Fruit fly (Drosophila melanogaster) whole organism, embryonic: ENCODE results near the gene mRpL55.

ENCODE experiments used
- Atf6 ChIP-seq: fragments of 200-800 bp; sonication (Bioruptor generic); IDR thresholded peaks from 2 replicates; pipeline ENCODE4 v1.3.6; 2022; ENCODE audit warnings: missing biosample characterization, missing genetic modification characterization
- Awh ChIP-seq: fragments of 200-800 bp; sonication (Bioruptor generic); IDR thresholded peaks from 2 replicates; pipeline ENCODE4, ENCODE4 v1.3.6; 2022; ENCODE audit warnings: missing biosample characterization, missing genetic modification characterization
- C15 ChIP-seq: fragments of 200-800 bp; sonication (Bioruptor generic); IDR thresholded peaks from 3 replicates; pipeline ENCODE4 v1.3.6; 2022; ENCODE audit warnings: missing biosample characterization, missing genetic modification characterization
- CG10366 ChIP-seq: fragments of 200-800 bp; sonication (Bioruptor generic); IDR thresholded peaks from 2 replicates; pipeline ENCODE4 v1.3.6; 2022; ENCODE audit warnings: missing biosample characterization, missing genetic modification characterization
- CG10543 ChIP-seq: fragments of 200-800 bp; sonication (Bioruptor generic); optimal IDR thresholded peaks from 3 replicates; lab custom pipeline; 2017; ENCODE audit warnings: missing biosample characterization, mild to moderate bottlenecking, missing genetic modification characterization, moderate library complexity
- CG11560 ChIP-seq: fragments of 200-800 bp; sonication (Bioruptor generic); IDR thresholded peaks from 3 replicates; pipeline ENCODE4 v1.3.6; 2022; ENCODE audit warnings: missing biosample characterization, missing genetic modification characterization
- CG11695 ChIP-seq: fragments of 200-800 bp; sonication (Bioruptor generic); IDR thresholded peaks from 3 replicates; pipeline ENCODE4 v1.3.6; 2022; ENCODE audit warnings: missing biosample characterization, missing genetic modification characterization
- CG12659 ChIP-seq: fragments of 200-800 bp; sonication (Bioruptor generic); optimal IDR thresholded peaks from 3 replicates; lab custom pipeline; 2017; ENCODE audit warnings: mild to moderate bottlenecking, missing biosample characterization, missing genetic modification reagents, missing genetic modification characterization
- CG12942 ChIP-seq: fragments of 200-800 bp; sonication (Bioruptor generic); optimal IDR thresholded peaks from 3 replicates; lab custom pipeline; 2016; ENCODE audit warnings: missing biosample characterization, missing genetic modification characterization
- CG13123 ChIP-seq: fragments of 200-800 bp; sonication (Bioruptor generic); optimal IDR thresholded peaks from 2 replicates; lab custom pipeline; 2016; ENCODE audit warnings: missing biosample characterization, missing genetic modification characterization
- CG13624 ChIP-seq: fragments of 200-800 bp; sonication (Bioruptor generic); optimal IDR thresholded peaks from 2 replicates; lab custom pipeline; 2016; ENCODE audit warnings: missing biosample characterization, missing genetic modification characterization
- CG15269 ChIP-seq: fragments of 200-800 bp; sonication (Bioruptor generic); optimal IDR thresholded peaks from 2 replicates; lab custom pipeline; 2018; ENCODE audit warnings: missing biosample characterization, mild to moderate bottlenecking, missing genetic modification characterization, moderate library complexity
- CG16815 ChIP-seq: fragments of 200-800 bp; sonication (Bioruptor generic); optimal IDR thresholded peaks from 3 replicates; lab custom pipeline; 2017; ENCODE audit warnings: missing biosample characterization, mild to moderate bottlenecking, missing genetic modification characterization
- CG17361 ChIP-seq: fragments of 200-800 bp; sonication (Bioruptor generic); IDR thresholded peaks from 3 replicates; pipeline ENCODE4 v1.3.6; 2022; ENCODE audit warnings: missing biosample characterization, missing genetic modification characterization
- CG17385 ChIP-seq: fragments of 200-800 bp; sonication (Bioruptor generic); optimal IDR thresholded peaks from 3 replicates; lab custom pipeline; 2018; ENCODE audit warnings: missing biosample characterization, mild to moderate bottlenecking, missing genetic modification characterization
- CG2712 ChIP-seq: fragments of 200-800 bp; optimal IDR thresholded peaks from 3 replicates; lab custom pipeline; 2019; ENCODE audit warnings: missing biosample characterization, mild to moderate bottlenecking, missing genetic modification characterization, moderate library complexity
- CG31388 ChIP-seq: fragments of 200-800 bp; sonication (Bioruptor generic); optimal IDR thresholded peaks from 2 replicates; lab custom pipeline; 2016; ENCODE audit warnings: missing biosample characterization, missing genetic modification characterization
- CG34224 ChIP-seq: fragments of 200-800 bp; sonication (Bioruptor generic); IDR thresholded peaks from 3 replicates; pipeline ENCODE4 v1.3.6; 2022; ENCODE audit warnings: missing biosample characterization, missing genetic modification characterization; ENCODE audit not compliant: partially characterized antibody
- CG3847 ChIP-seq: fragments of 200-800 bp; sonication (Bioruptor generic); IDR thresholded peaks from 2 replicates; pipeline ENCODE4 v1.3.6; 2022; ENCODE audit warnings: missing biosample characterization, missing genetic modification characterization
- CG7372 ChIP-seq: fragments of 200-800 bp; sonication (Bioruptor generic); IDR thresholded peaks from 2 replicates; pipeline ENCODE4 v1.3.6; 2022; ENCODE audit warnings: missing biosample characterization, missing genetic modification characterization
- Chrac-16 ChIP-seq: fragments of 200-800 bp; sonication (Bioruptor generic); optimal IDR thresholded peaks from 3 replicates; lab custom pipeline; 2016; ENCODE audit warnings: missing biosample characterization, missing genetic modification characterization
- Dref ChIP-seq: fragments of 200-800 bp; sonication (Bioruptor generic); IDR thresholded peaks from 2 replicates; pipeline ENCODE4 v1.3.6; 2022; ENCODE audit warnings: missing biosample characterization, missing genetic modification characterization
- E2f1 ChIP-seq: fragments of 200-800 bp; sonication (Bioruptor generic); IDR thresholded peaks from 2 replicates; pipeline ENCODE4 v1.3.6; 2022; ENCODE audit warnings: missing biosample characterization, missing genetic modification characterization
- Elba2 ChIP-seq: fragments of 200-800 bp; sonication (Bioruptor generic); optimal IDR thresholded peaks from 3 replicates; lab custom pipeline; 2016; ENCODE audit warnings: missing biosample characterization, missing genetic modification characterization
- HLH54F ChIP-seq: fragments of 200-800 bp; sonication (Bioruptor generic); optimal IDR thresholded peaks from 3 replicates; lab custom pipeline; 2016; ENCODE audit warnings: missing biosample characterization, missing genetic modification characterization
- NFAT ChIP-seq: fragments of 200-800 bp; sonication (Bioruptor generic); IDR thresholded peaks from 2 replicates; pipeline ENCODE4 v1.3.6; 2022; ENCODE audit warnings: missing biosample characterization, missing genetic modification characterization
- Pdp1 ChIP-seq, 2 experiments: fragments of 200-800 bp; sonication (Bioruptor generic); optimal IDR thresholded peaks; 3 replicates each; lab custom pipeline; 2016; ENCODE audit warnings: missing biosample characterization in 2 of 2, missing genetic modification characterization in 2 of 2, mild to moderate bottlenecking in 1 of 2, moderate library complexity in 1 of 2
- Sox102F ChIP-seq: fragments of 200-800 bp; sonication (Bioruptor generic); optimal IDR thresholded peaks from 2 replicates; lab custom pipeline; 2018; ENCODE audit warnings: missing biosample characterization, mild to moderate bottlenecking, missing genetic modification characterization, moderate library complexity
- Tbp ChIP-seq: fragments of >200 bp; optimal IDR thresholded peaks from 2 replicates; lab custom pipeline; 2018; ENCODE audit warnings: missing biosample characterization, missing genetic modification characterization
- aop ChIP-seq: fragments of 200-800 bp; sonication (Bioruptor generic); IDR thresholded peaks from 2 replicates; pipeline ENCODE4 v1.3.6; 2022; ENCODE audit warnings: missing biosample characterization, missing genetic modification characterization
- bowl ChIP-seq: fragments of 200-800 bp; sonication (Bioruptor generic); IDR thresholded peaks from 2 replicates; pipeline ENCODE4 v1.3.6; 2022; ENCODE audit warnings: missing biosample characterization, missing genetic modification characterization
- chn ChIP-seq: fragments of 200-800 bp; sonication (Bioruptor generic); optimal IDR thresholded peaks from 2 replicates; lab custom pipeline; 2016; ENCODE audit warnings: missing biosample characterization, missing genetic modification characterization
- exex ChIP-seq: fragments of 200-800 bp; sonication (Bioruptor generic); optimal IDR thresholded peaks from 4 replicates; lab custom pipeline; 2018; ENCODE audit warnings: missing biosample characterization, mild to moderate bottlenecking, missing genetic modification characterization, moderate library complexity
- fd96Cb ChIP-seq: fragments of 200-800 bp; sonication (Bioruptor generic); optimal IDR thresholded peaks from 2 replicates; lab custom pipeline; 2018; ENCODE audit warnings: missing biosample characterization, mild to moderate bottlenecking, missing genetic modification characterization, moderate library complexity
- gce ChIP-seq: fragments of 200-800 bp; sonication (Bioruptor generic); IDR thresholded peaks from 3 replicates; pipeline ENCODE4 v1.3.6; 2022; ENCODE audit warnings: missing biosample characterization, missing genetic modification characterization
- her ChIP-seq: fragments of 200-800 bp; sonication (Bioruptor generic); optimal IDR thresholded peaks from 2 replicates; lab custom pipeline; 2016; ENCODE audit warnings: missing biosample characterization, missing genetic modification characterization
- hkb ChIP-seq, 2 experiments: fragments of 200-800 bp in 1 of 2; fragments of >200 bp in 1 of 2; sonication (Bioruptor generic) in 1 of 2; IDR thresholded peaks in 1 of 2; optimal IDR thresholded peaks in 1 of 2; 2 replicates each; pipeline versions ENCODE4 v1.3.6 to Lab custom; 2017 to 2022; ENCODE audit warnings: missing biosample characterization in 1 of 2, missing genetic modification characterization in 1 of 2
- ind ChIP-seq: fragments of 200-800 bp; sonication (Bioruptor generic); optimal IDR thresholded peaks from 3 replicates; lab custom pipeline; 2016; ENCODE audit warnings: missing biosample characterization, missing genetic modification characterization
- ken ChIP-seq: fragments of 200-800 bp; sonication (Bioruptor generic); IDR thresholded peaks from 3 replicates; pipeline ENCODE4 v1.3.6; 2022; ENCODE audit warnings: missing biosample characterization, missing genetic modification characterization
- kni ChIP-seq: fragments of 200-800 bp; sonication (Bioruptor generic); optimal IDR thresholded peaks from 3 replicates; lab custom pipeline; 2017; ENCODE audit warnings: mild to moderate bottlenecking, missing biosample characterization, missing genetic modification reagents, missing genetic modification characterization
- onecut ChIP-seq: fragments of 200-800 bp; sonication (Bioruptor generic); IDR thresholded peaks from 2 replicates; pipeline ENCODE4 v1.3.6; 2022; ENCODE audit warnings: missing biosample characterization, missing genetic modification characterization
- org-1 ChIP-seq: fragments of 200-800 bp; sonication (Bioruptor generic); optimal IDR thresholded peaks from 2 replicates; lab custom pipeline; 2017; ENCODE audit warnings: missing biosample characterization, missing genetic modification characterization
- otp ChIP-seq: fragments of 200-800 bp; sonication (Bioruptor generic); IDR thresholded peaks from 3 replicates; pipeline ENCODE4, ENCODE4 v1.3.6; 2022; ENCODE audit warnings: missing biosample characterization, missing genetic modification characterization
- rib ChIP-seq: fragments of 200-800 bp; sonication (Bioruptor generic); IDR thresholded peaks from 2 replicates; pipeline ENCODE4 v1.3.6; 2022; ENCODE audit warnings: missing biosample characterization, missing genetic modification characterization
- sc ChIP-seq, 3 experiments: fragments of >200 bp in 2 of 3; fragments of 200-800 bp in 1 of 3; sonication (Bioruptor generic) in 1 of 3; optimal IDR thresholded peaks; 2 replicates in 2 of 3; 3 replicates in 1 of 3; lab custom pipeline; 2017; ENCODE audit warnings: mild to moderate bottlenecking in 1 of 3, missing biosample characterization in 1 of 3, missing genetic modification characterization in 1 of 3, missing genetic modification reagents in 1 of 3
- so ChIP-seq: fragments of 200-800 bp; sonication (Bioruptor generic); IDR thresholded peaks from 3 replicates; pipeline ENCODE4 v1.3.6; 2022; ENCODE audit warnings: missing biosample characterization, missing genetic modification characterization
- tio ChIP-seq: fragments of 200-800 bp; sonication (Bioruptor generic); optimal IDR thresholded peaks from 2 replicates; lab custom pipeline; 2017; ENCODE audit warnings: missing biosample characterization, missing genetic modification characterization, inconsistent platforms
- unpg ChIP-seq: fragments of 200-800 bp; sonication (Bioruptor generic); optimal IDR thresholded peaks from 3 replicates; lab custom pipeline; 2018; ENCODE audit warnings: missing biosample characterization, mild to moderate bottlenecking, missing genetic modification characterization, moderate library complexity
- vfl ChIP-seq: fragments of 200-800 bp; sonication (Bioruptor generic); optimal IDR thresholded peaks from 2 replicates; lab custom pipeline; 2016; ENCODE audit warnings: missing biosample characterization, missing genetic modification characterization

mRpL55 gene

dm6 chr3R:19093127-19093812 is 1.4 kb downstream of the mRpL55 start (continued):
- TF ChIP-seq sc (optimal IDR thresholded peaks at IDR 0.05; lab: Kevin White, UChicago) = no peak
- TF ChIP-seq sc (GFP tag; optimal IDR thresholded peaks at IDR 0.05; lab: Kevin White, UChicago) = peak; percentile 12
- TF ChIP-seq Dref (GFP tag; lab: Robert Waterston, UW) = no peak
- no peak for TF ChIP-seq kni (GFP tag; lab: Kevin White, UChicago)
- peak; percentile 39 for TF ChIP-seq tio (GFP tag; lab: Kevin White, UChicago)
- no peak for TF ChIP-seq her (GFP tag; lab: Kevin White, UChicago)
- TF ChIP-seq Chrac-16 (GFP tag; lab: Kevin White, UChicago) = no peak
- 0 out of 2 replicates have a peak, but pooled peaks have one; percentile 32 for TF ChIP-seq aop (GFP tag; lab: Robert Waterston, UW)
- TF ChIP-seq onecut = no peak
- no peak for TF ChIP-seq unpg
- TF ChIP-seq CG3847 (GFP tag; lab: Robert Waterston, UW) = peak; percentile 38; the same call in 1 of the 2 replicates
- TF ChIP-seq CG17361 (GFP tag; lab: Robert Waterston, UW) = peak; percentile 53; the same call in 1 of the 3 replicates
- peak; percentile 31 for TF ChIP-seq ind (GFP tag; lab: Kevin White, UChicago)
- TF ChIP-seq CG34224 (GFP tag; lab: Robert Waterston, UW) = no peak
- TF ChIP-seq C15 (GFP tag; lab: Robert Waterston, UW) = no peak
- 0 out of 3 replicates have a peak, but pooled peaks have one; percentile 12 for TF ChIP-seq otp (GFP tag; lab: Robert Waterston, UW)
- TF ChIP-seq CG11560 (tag; lab: Robert Waterston, UW) = no peak
- no peak for TF ChIP-seq so (GFP tag; lab: Robert Waterston, UW)
- TF ChIP-seq NFAT (GFP tag; lab: Robert Waterston, UW) = peak; percentile 57; the same call in 1 of the 2 replicates
- TF ChIP-seq CG12659 = peak; percentile 34
- TF ChIP-seq CG31388 (GFP tag; lab: Kevin White, UChicago) = no peak
- TF ChIP-seq bowl (GFP tag; lab: Robert Waterston, UW) = 0 out of 2 replicates have a peak, but pooled peaks have one; percentile 12
- TF ChIP-seq CG10543 (GFP tag; lab: Kevin White, UChicago) = no peak
- no peak for TF ChIP-seq CG13123
- peak; percentile 22; the same call in 1 of the 2 replicates for TF ChIP-seq CG10366
- TF ChIP-seq Pdp1 (GFP tag; optimal IDR thresholded peaks at IDR 0.05; lab: Kevin White, UChicago) = no peak
- TF ChIP-seq E2f1 (GFP tag; lab: Robert Waterston, UW) = no peak
- no peak for TF ChIP-seq CG11695
- peak; percentile 22 for TF ChIP-seq CG16815 (GFP tag; lab: Kevin White, UChicago)
- TF ChIP-seq HLH54F = peak; percentile 8
- no peak for TF ChIP-seq CG13624 (GFP tag; lab: Kevin White, UChicago)
- no peak for TF ChIP-seq gce (GFP tag; lab: Robert Waterston, UW)
- peak; percentile 56; the same call in 1 of the 2 replicates for TF ChIP-seq rib (GFP tag; lab: Robert Waterston, UW)
- TF ChIP-seq ken (GFP tag; lab: Robert Waterston, UW) = peak; percentile 43; the same call in 1 of the 3 replicates
- TF ChIP-seq exex = no peak
- no peak for TF ChIP-seq hkb (optimal IDR thresholded peaks at IDR 0.05; lab: Kevin White, UChicago)
- TF ChIP-seq hkb (GFP tag; IDR thresholded peaks at IDR 0.05; lab: Robert Waterston, UW) = no peak
- TF ChIP-seq CG15269 (tag; lab: Kevin White, UChicago) = peak; percentile 24
- peak; percentile 35 for TF ChIP-seq CG17385 (GFP tag; lab: Kevin White, UChicago)
- TF ChIP-seq fd96Cb (tag; lab: Kevin White, UChicago) = peak; percentile 1
- no peak for TF ChIP-seq Tbp
- peak; percentile 0 for TF ChIP-seq org-1 (GFP tag; lab: Kevin White, UChicago)
- peak; percentile 5 for TF ChIP-seq CG2712
- TF ChIP-seq chn = peak; percentile 15
- peak; percentile 85 for TF ChIP-seq Elba2 (GFP tag; lab: Kevin White, UChicago)
- no peak for TF ChIP-seq CG7372
- peak; percentile 13 for TF ChIP-seq Sox102F
- no peak for TF ChIP-seq vfl (GFP tag; lab: Kevin White, UChicago)
- no peak for TF ChIP-seq CG12942 (GFP tag; lab: Kevin White, UChicago)
- TF ChIP-seq Awh (GFP tag; lab: Robert Waterston, UW) = peak; percentile 62; the same call in 1 of the 2 replicates
- 0 out of 2 replicates have a peak, but pooled peaks have one; percentile 13 for TF ChIP-seq Atf6 (GFP tag; lab: Robert Waterston, UW)
